Fruit fly (Drosophila melanogaster): ENCODE measurements around the gene CG11663.

CG11663 gene

dm6 chrX:900725-901345 lies 6.6 kb downstream of the CG11663 start (continued):
- TF ChIP-seq sug (tag; optimal IDR thresholded peaks at IDR 0.05), result peak; percentile 67
- TF ChIP-seq CG15479 (GFP tag; optimal IDR thresholded peaks at IDR 0.05), result no peak
- TF ChIP-seq CG6175 (GFP tag; IDR thresholded peaks at IDR 0.05), result peak; percentile 29; the same call in 1 of the 3 replicates
- TF ChIP-seq Lim3 (GFP tag; IDR thresholded peaks at IDR 0.05), result peak; percentile 43; the same call in 1 of the 2 replicates
- TF ChIP-seq luna (GFP tag; optimal IDR thresholded peaks at IDR 0.05), result peak; percentile 23
- TF ChIP-seq CG2875 (GFP tag; optimal IDR thresholded peaks at IDR 0.05), result peak; percentile 53
- peak; percentile 70 for TF ChIP-seq CG31224 (GFP tag; IDR thresholded peaks at IDR 0.05)
- peak; percentile 30; the same call in 1 of the 2 replicates for TF ChIP-seq bowl (GFP tag; IDR thresholded peaks at IDR 0.05)
- peak; percentile 91 for TF ChIP-seq Antp (GFP tag; optimal IDR thresholded peaks at IDR 0.05)
- peak; percentile 56 for TF ChIP-seq CG6854 (GFP tag; optimal IDR thresholded peaks at IDR 0.05)
- peak; percentile 85 for TF ChIP-seq ci (GFP tag; IDR thresholded peaks at IDR 0.05)
- TF ChIP-seq vfl (GFP tag; optimal IDR thresholded peaks at IDR 0.05), result peak; percentile 45
- no peak for TF ChIP-seq TFAM (GFP tag; optimal IDR thresholded peaks at IDR 0.05)
- TF ChIP-seq sens (GFP tag), result peak; percentile 97
- TF ChIP-seq CG12391 (tag; optimal IDR thresholded peaks at IDR 0.05), result peak; percentile 77
- peak; percentile 86 for TF ChIP-seq lbe (GFP tag; optimal IDR thresholded peaks at IDR 0.05)
- peak; percentile 86 for TF ChIP-seq CG2678 (tag; optimal IDR thresholded peaks at IDR 0.05)
- no peak for TF ChIP-seq CG16779 (GFP tag; IDR thresholded peaks at IDR 0.05)
- TF ChIP-seq sima (GFP tag; optimal IDR thresholded peaks at IDR 0.05), result no peak
- TF ChIP-seq Spps (tag; optimal IDR thresholded peaks at IDR 0.05), result peak; percentile 11
- TF ChIP-seq CG7786 (GFP tag; optimal IDR thresholded peaks at IDR 0.05), result peak; percentile 78
- no peak for TF ChIP-seq sna (GFP tag; IDR thresholded peaks at IDR 0.05; ENCODE audit: partially characterized antibody)
- no peak for TF ChIP-seq Scr (GFP tag; IDR thresholded peaks at IDR 0.05; ENCODE audit: partially characterized antibody)
- TF ChIP-seq CG1603 (tag; optimal IDR thresholded peaks at IDR 0.05), result peak; percentile 93
- TF ChIP-seq dmrt99B (tag; optimal IDR thresholded peaks at IDR 0.05), result peak; percentile 86
- TF ChIP-seq hb (GFP tag; IDR thresholded peaks at IDR 0.05; ENCODE audit: partially characterized antibody), result no peak
- peak; percentile 61 for TF ChIP-seq NC2β (GFP tag; optimal IDR thresholded peaks at IDR 0.05)
- peak; percentile 73 for TF ChIP-seq Aef1 (GFP tag; IDR thresholded peaks at IDR 0.05)
- TF ChIP-seq CG1832 (GFP tag; optimal IDR thresholded peaks at IDR 0.05), result no peak
- TF ChIP-seq pita (GFP tag; optimal IDR thresholded peaks at IDR 0.05), result no peak
- TF ChIP-seq sens-2 (GFP tag; IDR thresholded peaks at IDR 0.05), result peak; percentile 53; the same call in 1 of the 2 replicates
- peak; percentile 54 for TF ChIP-seq Ssrp (tag; optimal IDR thresholded peaks at IDR 0.05)
- TF ChIP-seq CG17328 (GFP tag; IDR thresholded peaks at IDR 0.05), result peak; percentile 87
- peak; percentile 53 for TF ChIP-seq salm (tag; optimal IDR thresholded peaks at IDR 0.05)
- TF ChIP-seq NC2α (GFP tag; optimal IDR thresholded peaks at IDR 0.05), result peak; percentile 44
- TF ChIP-seq scrt (GFP tag; optimal IDR thresholded peaks at IDR 0.05), result peak; percentile 55
- peak; percentile 45; the same call in 1 of the 2 replicates for TF ChIP-seq CG10321 (GFP tag; IDR thresholded peaks at IDR 0.05)
- peak; percentile 53 for TF ChIP-seq Max (GFP tag; optimal IDR thresholded peaks at IDR 0.05)
- TF ChIP-seq Dbx (GFP tag; IDR thresholded peaks at IDR 0.05), result peak; percentile 66
- TF ChIP-seq Pdp1 (GFP tag; optimal IDR thresholded peaks at IDR 0.05), result peak; percentile 71 to 87
- TF ChIP-seq Sox100B (GFP tag; optimal IDR thresholded peaks at IDR 0.05), result peak; percentile 54
- no peak for TF ChIP-seq lov (optimal IDR thresholded peaks at IDR 0.05)
- no peak for TF ChIP-seq lov (GFP tag; IDR thresholded peaks at IDR 0.05)
- peak; percentile 44; the same call in 1 of the 2 replicates for TF ChIP-seq CG8765 (GFP tag; IDR thresholded peaks at IDR 0.05)
- peak; percentile 80 for TF ChIP-seq CG10654 (GFP tag; optimal IDR thresholded peaks at IDR 0.05)
- TF ChIP-seq abd-A (tag; optimal IDR thresholded peaks at IDR 0.05), result no peak
- TF ChIP-seq CG18764 (GFP tag; optimal IDR thresholded peaks at IDR 0.05), result peak; percentile 57
- TF ChIP-seq HLHmδ (GFP tag; optimal IDR thresholded peaks at IDR 0.05), result no peak
- TF ChIP-seq MTF-1 (GFP tag; optimal IDR thresholded peaks at IDR 0.05; ENCODE audit: borderline replicate concordance), result peak; percentile 12
- peak; percentile 59 for TF ChIP-seq corto (GFP tag; optimal IDR thresholded peaks at IDR 0.05)
